Worm (Caenorhabditis elegans): ENCODE data around the gene W08E12.8.

W08E12.8 gene

ce11 chrIV:3311243-3311642 is 19.1 kb downstream of the W08E12.8 start, which contains the start of gene zip-11 (continued):
- TF ChIP-seq spr-3 (GFP tag; optimal IDR thresholded peaks at IDR 0.05) (peak; percentile 100), F26F4.8 (GFP tag; conservative IDR thresholded peaks at IDR 0.05) (no peak), egl-43 (GFP tag; IDR thresholded peaks at IDR 0.05) (peak; percentile 73), daf-19 (GFP tag; conservative IDR thresholded peaks at IDR 0.05) (no peak), Y105C5A.15 (GFP tag; IDR thresholded peaks at IDR 0.05) (no peak), lir-3 (tag; optimal IDR thresholded peaks at IDR 0.05) (no peak), ztf-11 (tag; optimal IDR thresholded peaks at IDR 0.05) (no peak), nhr-77 (tag; optimal IDR thresholded peaks at IDR 0.05) (no peak), dmd-9 (GFP tag; IDR thresholded peaks at IDR 0.05) (0 out of 2 replicates have a peak, but pooled peaks have one; percentile 22), ceh-20 (GFP tag; IDR thresholded peaks at IDR 0.05) (peak; percentile 63; the same call in 1 of the 2 replicates), unc-62 (GFP tag; optimal IDR thresholded peaks at IDR 0.05 in 1 of 2) (peak in 1 of 2 experiments; percentile 63), unc-62 (tag; optimal IDR thresholded peaks at IDR 0.05) (no peak), fos-1 (tag; optimal IDR thresholded peaks at IDR 0.05) (no peak), D1046.2 (GFP tag; IDR thresholded peaks at IDR 0.05) (0 out of 2 replicates have a peak, but pooled peaks have one; percentile 62), F10B5.3 (tag; optimal IDR thresholded peaks at IDR 0.05) (no peak), nhr-10 (tag; optimal IDR thresholded peaks at IDR 0.05) (no peak), zip-11 (GFP tag; IDR thresholded peaks at IDR 0.05) (no peak), dpl-1 (GFP tag; optimal IDR thresholded peaks at IDR 0.05) (peak; percentile 44), rbr-2 (tag; optimal IDR thresholded peaks at IDR 0.05) (peak; percentile 71), mxl-3 (GFP tag; optimal IDR thresholded peaks at IDR 0.05) (peak; percentile 81), mdl-1 (tag; optimal IDR thresholded peaks at IDR 0.05) (peak in 1 of 2 experiments; percentile 52), tra-1 (GFP tag; IDR thresholded peaks at IDR 0.05) (0 out of 2 replicates have a peak, but pooled peaks have one; percentile 8), saeg-2 (GFP tag; IDR thresholded peaks at IDR 0.05) (no peak), lim-7 (GFP tag; IDR thresholded peaks at IDR 0.05) (no peak), nhr-11 (tag; optimal IDR thresholded peaks at IDR 0.05) (peak; percentile 38), nhr-237 (tag; optimal IDR thresholded peaks at IDR 0.05) (no peak), arid-1 (GFP tag; conservative IDR thresholded peaks at IDR 0.05) (peak; percentile 54; the same call in 1 of the 2 replicates), nhr-102 (tag; optimal IDR thresholded peaks at IDR 0.05) (peak; percentile 48), jun-1 (tag; optimal IDR thresholded peaks at IDR 0.05) (no peak), ztf-7 (tag; optimal IDR thresholded peaks at IDR 0.05) (no peak), nhr-48 (tag; optimal IDR thresholded peaks at IDR 0.05) (peak; percentile 62), nhr-28 (tag; optimal IDR thresholded peaks at IDR 0.05) (peak; percentile 50), lsy-2 (tag; optimal IDR thresholded peaks at IDR 0.05) (peak in 1 of 2 experiments; percentile 77), vab-7 (GFP tag; IDR thresholded peaks at IDR 0.05) (0 out of 2 replicates have a peak, but pooled peaks have one; percentile 29), dmd-6 (GFP tag; IDR thresholded peaks at IDR 0.05) (peak; percentile 31; the same call in 1 of the 2 replicates), dve-1 (tag; optimal IDR thresholded peaks at IDR 0.05; ENCODE audit: insufficient read depth) (peak; percentile 33), duxl-1 (tag; optimal IDR thresholded peaks at IDR 0.05; ENCODE audit: poor library complexity) (peak; percentile 51), daf-12 (tag; optimal IDR thresholded peaks at IDR 0.05) (no peak), lin-15B (tag; optimal IDR thresholded peaks at IDR 0.05) (no peak), nhr-111 (GFP tag; optimal IDR thresholded peaks at IDR 0.05) (no peak), spr-1 (tag; optimal IDR thresholded peaks at IDR 0.05) (peak; percentile 97), nhr-25 (tag; optimal IDR thresholded peaks at IDR 0.05; ENCODE audit: borderline replicate concordance, insufficient read depth) (no peak), daf-16 (GFP tag; optimal IDR thresholded peaks at IDR 0.05) (peak in 1 of 2 experiments; percentile 54), daf-16 (tag; optimal IDR thresholded peaks at IDR 0.05) (no peak), madf-9 (GFP tag; conservative IDR thresholded peaks at IDR 0.05) (0 out of 2 replicates have a peak, but pooled peaks have one; percentile 28), snpc-4 (tag; optimal IDR thresholded peaks at IDR 0.05) (no peak), F37D6.2 (tag; optimal IDR thresholded peaks at IDR 0.05) (peak; percentile 21), ctbp-1 (GFP tag; IDR thresholded peaks at IDR 0.05) (peak; percentile 56; the same call in 1 of the 2 replicates), mdt-29 (GFP tag; IDR thresholded peaks at IDR 0.05) (no peak), cey-2 (tag; optimal IDR thresholded peaks at IDR 0.05; ENCODE audit: borderline replicate concordance, insufficient read depth) (no peak), set-16 (GFP tag; IDR thresholded peaks at IDR 0.05) (peak; percentile 92)
